Worm (Caenorhabditis elegans): ENCODE data around the gene sqv-3.

Gene sqv-3

ce11 chrIII:9741985-9742384 lies 38.2 kb downstream of the sqv-3 start:
- TF ChIP-seq nhr-47 (tag; optimal IDR thresholded peaks at IDR 0.05) (no peak), rnt-1 (tag; optimal IDR thresholded peaks at IDR 0.05) (peak; percentile 77), sup-37 (GFP tag; optimal IDR thresholded peaks at IDR 0.05) (no peak), nhr-90 (tag; optimal IDR thresholded peaks at IDR 0.05; ENCODE audit: poor library complexity) (no peak), nhr-85 (tag) (no peak), fkh-4 (tag; optimal IDR thresholded peaks at IDR 0.05; ENCODE audit: borderline replicate concordance) (no peak), ztf-4 (tag; optimal IDR thresholded peaks at IDR 0.05) (no peak), efl-1 (optimal IDR thresholded peaks at IDR 0.05) (peak; percentile 32 to 52), efl-1 (GFP tag; optimal IDR thresholded peaks at IDR 0.05 in 1 of 2) (peak in 1 of 2 experiments; percentile 88), hlh-17 (GFP tag; optimal IDR thresholded peaks at IDR 0.05; ENCODE audit: borderline replicate concordance) (no peak), F16B12.6 (tag; optimal IDR thresholded peaks at IDR 0.05) (no peak), ceh-88 (GFP tag; IDR thresholded peaks at IDR 0.05) (no peak), nhr-237 (tag; optimal IDR thresholded peaks at IDR 0.05) (no peak), aha-1 (tag; optimal IDR thresholded peaks at IDR 0.05) (no peak), irx-1 (tag; optimal IDR thresholded peaks at IDR 0.05) (no peak), nhr-19 (GFP tag; conservative IDR thresholded peaks at IDR 0.05) (peak; percentile 47), ama-1 (optimal IDR thresholded peaks at IDR 0.05) (no peak), elt-2 (tag; optimal IDR thresholded peaks at IDR 0.05) (no peak), ceh-63 (GFP tag; optimal IDR thresholded peaks at IDR 0.05) (no peak), aly-2 (tag; optimal IDR thresholded peaks at IDR 0.05) (no peak), vab-15 (tag; optimal IDR thresholded peaks at IDR 0.05) (no peak), fkh-10 (GFP tag; optimal IDR thresholded peaks at IDR 0.05) (no peak), nhr-11 (tag; optimal IDR thresholded peaks at IDR 0.05) (no peak), nhr-28 (tag; optimal IDR thresholded peaks at IDR 0.05) (no peak), grh-1 (GFP tag; IDR thresholded peaks at IDR 0.05) (no peak), snu-23 (GFP tag; optimal IDR thresholded peaks at IDR 0.05) (peak; percentile 32), hlh-4 (tag; optimal IDR thresholded peaks at IDR 0.05) (no peak), ceh-8 (GFP tag; optimal IDR thresholded peaks at IDR 0.05) (no peak), lin-14 (GFP tag; optimal IDR thresholded peaks at IDR 0.05) (peak; percentile 77), lin-35 (GFP tag; optimal IDR thresholded peaks at IDR 0.05) (peak in 1 of 2 experiments; percentile 8), isw-1 (GFP tag; IDR thresholded peaks at IDR 0.05) (no peak), dpl-1 (GFP tag; optimal IDR thresholded peaks at IDR 0.05) (peak in 1 of 3 experiments; percentile 5), lir-3 (tag; optimal IDR thresholded peaks at IDR 0.05; ENCODE audit: poor library complexity) (peak; percentile 20), tlp-1 (tag; optimal IDR thresholded peaks at IDR 0.05) (no peak), lin-39 (tag; optimal IDR thresholded peaks at IDR 0.05) (peak; percentile 69), Y116A8C.19 (tag; optimal IDR thresholded peaks at IDR 0.05; ENCODE audit: borderline replicate concordance) (no peak), nhr-71 (tag; optimal IDR thresholded peaks at IDR 0.05) (peak; percentile 75), ceh-82 (tag; optimal IDR thresholded peaks at IDR 0.05) (no peak), mep-1 (tag; optimal IDR thresholded peaks at IDR 0.05) (peak; percentile 15), lsy-2 (tag; optimal IDR thresholded peaks at IDR 0.05) (peak in 1 of 2 experiments; percentile 9)

- TF ChIP-seq dsc-1 (tag; optimal IDR thresholded peaks at IDR 0.05) = no peak
- TF ChIP-seq sup-37 (GFP tag; optimal IDR thresholded peaks at IDR 0.05) = no peak
- no peak for TF ChIP-seq nhr-11 (tag; optimal IDR thresholded peaks at IDR 0.05)
- no peak for TF ChIP-seq alr-1 (tag; optimal IDR thresholded peaks at IDR 0.05; ENCODE audit: borderline replicate concordance)
- TF ChIP-seq mdl-1 (tag; optimal IDR thresholded peaks at IDR 0.05) = no peak
- TF ChIP-seq lin-14 (GFP tag; optimal IDR thresholded peaks at IDR 0.05) = no peak
- no peak for TF ChIP-seq aly-2 (tag; optimal IDR thresholded peaks at IDR 0.05)
- TF ChIP-seq pag-3 (tag; optimal IDR thresholded peaks at IDR 0.05; ENCODE audit: borderline replicate concordance, insufficient read depth) = no peak
- no peak for TF ChIP-seq dpl-1 (GFP tag; optimal IDR thresholded peaks at IDR 0.05)
- TF ChIP-seq nhr-85 (tag) = peak; percentile 46
- no peak for TF ChIP-seq fkh-8 (tag; optimal IDR thresholded peaks at IDR 0.05)
- TF ChIP-seq pqm-1 (tag; optimal IDR thresholded peaks at IDR 0.05) = no peak
- TF ChIP-seq blmp-1 (tag; optimal IDR thresholded peaks at IDR 0.05) = peak; percentile 29
- no peak for TF ChIP-seq nhr-71 (tag; optimal IDR thresholded peaks at IDR 0.05)
- no peak for TF ChIP-seq lin-13 (GFP tag; optimal IDR thresholded peaks at IDR 0.05)
- TF ChIP-seq nhr-28 (tag; optimal IDR thresholded peaks at IDR 0.05) = no peak
- TF ChIP-seq fkh-10 (GFP tag; optimal IDR thresholded peaks at IDR 0.05) = no peak
- no peak for TF ChIP-seq aha-1 (tag; optimal IDR thresholded peaks at IDR 0.05)
- TF ChIP-seq snpc-4 (tag; optimal IDR thresholded peaks at IDR 0.05) = no peak
- no peak for TF ChIP-seq efl-3 (GFP tag; optimal IDR thresholded peaks at IDR 0.05)
- TF ChIP-seq lsy-2 (tag; optimal IDR thresholded peaks at IDR 0.05) = peak in 1 of 2 experiments; percentile 53
Measured at ce11 chrIII:9740663-9741062, 39.5 kb downstream of the sqv-3 start.

Data from whole organism, L1 larva.